Fruit fly (Drosophila melanogaster) whole organism, embryonic: ENCODE measurements around the gene COX7AL2.

ENCODE experiments used
- Atf3 ChIP-seq: fragments of 200-800 bp; sonication (Bioruptor generic); optimal IDR thresholded peaks from 3 replicates; lab custom pipeline; 2016; ENCODE audit warnings: missing biosample characterization, missing genetic modification characterization
- CG11247 ChIP-seq: fragments of 200-800 bp; sonication (Bioruptor generic); IDR thresholded peaks from 2 replicates; pipeline ENCODE4 v1.3.6; 2022; ENCODE audit warnings: missing biosample characterization, missing genetic modification characterization
- CG12155 ChIP-seq: fragments of 200-800 bp; sonication (Bioruptor generic); optimal IDR thresholded peaks from 3 replicates; lab custom pipeline; 2016; ENCODE audit warnings: missing biosample characterization, missing genetic modification characterization
- CG12769 ChIP-seq: fragments of 200-800 bp; sonication (Bioruptor generic); optimal IDR thresholded peaks from 2 replicates; lab custom pipeline; 2019; ENCODE audit warnings: missing biosample characterization, mild to moderate bottlenecking, missing genetic modification characterization, moderate library complexity
- CG13424 ChIP-seq: fragments of 200-800 bp; sonication (Bioruptor generic); optimal IDR thresholded peaks from 2 replicates; lab custom pipeline; 2019; ENCODE audit warnings: missing biosample characterization, mild to moderate bottlenecking, missing genetic modification characterization, moderate library complexity
- CG14965 ChIP-seq: fragments of 200-800 bp; sonication (Bioruptor generic); optimal IDR thresholded peaks from 2 replicates; lab custom pipeline; 2016; ENCODE audit warnings: missing biosample characterization, missing genetic modification characterization, borderline replicate concordance
- CG15011 ChIP-seq: fragments of 200-800 bp; sonication (Bioruptor generic); optimal IDR thresholded peaks from 3 replicates; lab custom pipeline; 2018; ENCODE audit warnings: missing biosample characterization, mild to moderate bottlenecking, missing genetic modification characterization
- CG17186 ChIP-seq: fragments of 200-800 bp; sonication (Bioruptor generic); optimal IDR thresholded peaks from 3 replicates; lab custom pipeline; 2017; ENCODE audit warnings: missing biosample characterization, missing genetic modification reagents, missing genetic modification characterization
- CG2199 ChIP-seq: fragments of 200-800 bp; sonication (Bioruptor generic); IDR thresholded peaks from 3 replicates; pipeline ENCODE4 v1.3.6; 2022; ENCODE audit warnings: missing biosample characterization, missing genetic modification characterization
- CG2202 ChIP-seq: fragments of 200-800 bp; sonication (Bioruptor generic); optimal IDR thresholded peaks from 2 replicates; lab custom pipeline; 2018; ENCODE audit warnings: missing biosample characterization, mild to moderate bottlenecking, missing genetic modification characterization
- CG2712 ChIP-seq: fragments of 200-800 bp; optimal IDR thresholded peaks from 3 replicates; lab custom pipeline; 2019; ENCODE audit warnings: missing biosample characterization, mild to moderate bottlenecking, missing genetic modification characterization, moderate library complexity
- CG31388 ChIP-seq: fragments of 200-800 bp; sonication (Bioruptor generic); optimal IDR thresholded peaks from 2 replicates; lab custom pipeline; 2016; ENCODE audit warnings: missing biosample characterization, missing genetic modification characterization
- CG3995 ChIP-seq: fragments of 200-800 bp; sonication (Bioruptor generic); optimal IDR thresholded peaks from 3 replicates; lab custom pipeline; 2016; ENCODE audit warnings: missing biosample characterization, missing genetic modification characterization
- CG6272 ChIP-seq: fragments of 200-800 bp; sonication (Bioruptor generic); IDR thresholded peaks from 2 replicates; pipeline ENCODE4 v1.3.6; 2022; ENCODE audit warnings: missing biosample characterization, missing genetic modification characterization
- CG6654 ChIP-seq: fragments of 200-800 bp; sonication (Bioruptor generic); optimal IDR thresholded peaks from 2 replicates; lab custom pipeline; 2017; ENCODE audit warnings: missing biosample characterization, mild to moderate bottlenecking, missing genetic modification characterization
- CG6813 ChIP-seq: fragments of 200-800 bp; sonication (Bioruptor generic); optimal IDR thresholded peaks from 2 replicates; lab custom pipeline; 2017; ENCODE audit warnings: missing biosample characterization, missing genetic modification characterization, mild to moderate bottlenecking, moderate library complexity, missing genetic modification reagents
- CG9437 ChIP-seq: fragments of 200-800 bp; sonication (Bioruptor generic); optimal IDR thresholded peaks from 2 replicates; lab custom pipeline; 2018; ENCODE audit warnings: missing biosample characterization, mild to moderate bottlenecking, missing genetic modification characterization
- CG9609 ChIP-seq: fragments of 200-800 bp; sonication (Bioruptor generic); optimal IDR thresholded peaks from 3 replicates; lab custom pipeline; 2016; ENCODE audit warnings: missing biosample characterization, missing genetic modification characterization
- CG9797 ChIP-seq: fragments of 200-800 bp; sonication (Bioruptor generic); optimal IDR thresholded peaks from 3 replicates; lab custom pipeline; 2018; ENCODE audit warnings: missing biosample characterization, mild to moderate bottlenecking, missing genetic modification characterization
- Ets97D ChIP-seq: fragments of 200-800 bp; sonication (Bioruptor generic); optimal IDR thresholded peaks from 3 replicates; lab custom pipeline; 2016; ENCODE audit warnings: missing biosample characterization, missing genetic modification characterization
- Fer1 ChIP-seq: fragments of 200-800 bp; sonication (Bioruptor generic); optimal IDR thresholded peaks from 2 replicates; lab custom pipeline; 2017; ENCODE audit warnings: missing biosample characterization, mild to moderate bottlenecking, missing genetic modification characterization
- Fer3 ChIP-seq: fragments of 200-800 bp; sonication (Bioruptor generic); optimal IDR thresholded peaks from 2 replicates; lab custom pipeline; 2018; ENCODE audit warnings: missing biosample characterization, mild to moderate bottlenecking, missing genetic modification characterization, moderate library complexity
- HLH4C ChIP-seq: fragments of 200-800 bp; sonication (Bioruptor generic); IDR thresholded peaks from 3 replicates; pipeline ENCODE4 v1.3.6; 2022; ENCODE audit warnings: missing biosample characterization, missing genetic modification characterization; ENCODE audit not compliant: partially characterized antibody
- HLH54F ChIP-seq: fragments of 200-800 bp; sonication (Bioruptor generic); optimal IDR thresholded peaks from 3 replicates; lab custom pipeline; 2016; ENCODE audit warnings: missing biosample characterization, missing genetic modification characterization
- HLHmδ ChIP-seq: fragments of 200-800 bp; sonication (Bioruptor generic); optimal IDR thresholded peaks from 2 replicates; lab custom pipeline; 2018; ENCODE audit warnings: missing biosample characterization, mild to moderate bottlenecking, missing genetic modification characterization, moderate library complexity
- Hand ChIP-seq: fragments of 200-800 bp; sonication (Bioruptor generic); optimal IDR thresholded peaks from 2 replicates; lab custom pipeline; 2017; ENCODE audit warnings: mild to moderate bottlenecking, missing biosample characterization, missing genetic modification reagents, missing genetic modification characterization
- Hey ChIP-seq: fragments of 200-800 bp; sonication (Bioruptor generic); optimal IDR thresholded peaks from 3 replicates; lab custom pipeline; 2018; ENCODE audit warnings: missing biosample characterization, mild to moderate bottlenecking, missing genetic modification characterization
- HmgD ChIP-seq: fragments of 200-800 bp; sonication (Bioruptor generic); optimal IDR thresholded peaks from 3 replicates; lab custom pipeline; 2016; ENCODE audit warnings: missing biosample characterization, missing genetic modification characterization
- Oli ChIP-seq: fragments of 200-800 bp; sonication (Bioruptor generic); optimal IDR thresholded peaks from 2 replicates; lab custom pipeline; 2018; ENCODE audit warnings: missing biosample characterization, mild to moderate bottlenecking, missing genetic modification characterization, moderate library complexity
- Pdp1 ChIP-seq, 2 experiments: fragments of 200-800 bp; sonication (Bioruptor generic); optimal IDR thresholded peaks; 3 replicates each; lab custom pipeline; 2016; ENCODE audit warnings: missing biosample characterization in 2 of 2, missing genetic modification characterization in 2 of 2, mild to moderate bottlenecking in 1 of 2, moderate library complexity in 1 of 2
- amos ChIP-seq: fragments of 200-800 bp; sonication (Bioruptor generic); IDR thresholded peaks from 2 replicates; pipeline ENCODE4 v1.3.6; 2022; ENCODE audit warnings: missing biosample characterization, missing genetic modification characterization; ENCODE audit not compliant: partially characterized antibody
- ato ChIP-seq: fragments of 200-800 bp; sonication (Bioruptor generic); IDR thresholded peaks from 2 replicates; pipeline ENCODE4 v1.3.6; 2022; ENCODE audit warnings: missing biosample characterization, missing genetic modification characterization; ENCODE audit not compliant: partially characterized antibody
- bigmax ChIP-seq: fragments of 200-800 bp; sonication (Bioruptor generic); optimal IDR thresholded peaks from 2 replicates; lab custom pipeline; 2018; ENCODE audit warnings: missing biosample characterization, mild to moderate bottlenecking, missing genetic modification characterization
- chif ChIP-seq, 2 experiments: fragments of 200-800 bp; sonication (Bioruptor generic); optimal IDR thresholded peaks; 3 replicates each; lab custom pipeline; 2016; ENCODE audit warnings: missing biosample characterization in 2 of 2, missing genetic modification characterization in 2 of 2
- chn ChIP-seq: fragments of 200-800 bp; sonication (Bioruptor generic); optimal IDR thresholded peaks from 2 replicates; lab custom pipeline; 2016; ENCODE audit warnings: missing biosample characterization, missing genetic modification characterization
- dysf ChIP-seq: fragments of 200-800 bp; sonication (Bioruptor generic); IDR thresholded peaks from 3 replicates; pipeline ENCODE4 v1.3.6; 2022; ENCODE audit warnings: missing biosample characterization, missing genetic modification characterization
- emc ChIP-seq: fragments of 200-800 bp; sonication (Bioruptor generic); optimal IDR thresholded peaks from 2 replicates; lab custom pipeline; 2016; ENCODE audit warnings: missing biosample characterization, missing genetic modification characterization
- en ChIP-seq: fragments of 200-800 bp; sonication (Bioruptor generic); optimal IDR thresholded peaks from 2 replicates; lab custom pipeline; 2016; ENCODE audit warnings: missing biosample characterization, missing genetic modification characterization
- ewg ChIP-seq: fragments of 200-800 bp; sonication (Bioruptor generic); optimal IDR thresholded peaks from 3 replicates; lab custom pipeline; 2017; ENCODE audit warnings: mild to moderate bottlenecking, missing biosample characterization, missing genetic modification reagents, missing genetic modification characterization
- gt ChIP-seq: fragments of 200-800 bp; sonication (Bioruptor generic); IDR thresholded peaks from 2 replicates; pipeline ENCODE4 v1.3.6; 2022; ENCODE audit warnings: missing biosample characterization, missing genetic modification characterization
- hth ChIP-seq: fragments of >200 bp; optimal IDR thresholded peaks from 2 replicates; lab custom pipeline; 2017; ENCODE audit warnings: inconsistent platforms
- insv ChIP-seq, 2 experiments: fragments of 200-800 bp; sonication (Bioruptor generic); optimal IDR thresholded peaks; 3 replicates each; lab custom pipeline; 2016 to 2018; ENCODE audit warnings: missing biosample characterization in 2 of 2, missing genetic modification characterization in 2 of 2
- ken ChIP-seq: fragments of 200-800 bp; sonication (Bioruptor generic); IDR thresholded peaks from 3 replicates; pipeline ENCODE4 v1.3.6; 2022; ENCODE audit warnings: missing biosample characterization, missing genetic modification characterization
- lbe ChIP-seq: fragments of 200-800 bp; sonication (Bioruptor generic); optimal IDR thresholded peaks from 2 replicates; lab custom pipeline; 2016; ENCODE audit warnings: missing biosample characterization, mild to moderate bottlenecking, missing genetic modification characterization
- mam ChIP-seq: fragments of 200-800 bp; sonication (Bioruptor generic); optimal IDR thresholded peaks from 3 replicates; lab custom pipeline; 2016; ENCODE audit warnings: missing biosample characterization, missing genetic modification characterization
- nerfin-2 ChIP-seq: fragments of 200-800 bp; sonication (Bioruptor generic); IDR thresholded peaks from 2 replicates; pipeline ENCODE4 v1.3.6; 2022; ENCODE audit warnings: missing biosample characterization, missing genetic modification characterization; ENCODE audit not compliant: partially characterized antibody
- ro ChIP-seq: fragments of 200-800 bp; sonication (Bioruptor generic); IDR thresholded peaks from 2 replicates; pipeline ENCODE4 v1.3.6; 2022; ENCODE audit warnings: missing biosample characterization, missing genetic modification characterization
- sd ChIP-seq: fragments of 200-800 bp; sonication (Bioruptor generic); optimal IDR thresholded peaks from 3 replicates; lab custom pipeline; 2018; ENCODE audit warnings: missing biosample characterization, mild to moderate bottlenecking, missing genetic modification characterization, moderate library complexity
- stc ChIP-seq: fragments of 200-800 bp; sonication (Bioruptor generic); IDR thresholded peaks from 2 replicates; pipeline ENCODE4 v1.3.6; 2022; ENCODE audit warnings: missing biosample characterization, missing genetic modification characterization
- toy ChIP-seq: fragments of 200-800 bp; sonication (Bioruptor generic); IDR thresholded peaks from 2 replicates; pipeline ENCODE4 v1.3.6; 2022; ENCODE audit warnings: missing biosample characterization, missing genetic modification characterization
- zfh1 ChIP-seq: fragments of 200-800 bp; sonication (Bioruptor generic); IDR thresholded peaks from 3 replicates; pipeline ENCODE4 v1.3.6; 2022; ENCODE audit warnings: missing biosample characterization, missing genetic modification characterization

The COX7AL2 gene

dm6 chr2L:2193357-2193780 is 4.3 kb downstream of the COX7AL2 start (continued):
- TF ChIP-seq HLH4C (GFP tag; lab: Robert Waterston, UW) (no peak), CG12155 (GFP tag; lab: Kevin White, UChicago) (peak; percentile 89), CG12769 (tag; lab: Kevin White, UChicago) (peak; percentile 79), CG9609 (no peak), CG11247 (GFP tag; lab: Robert Waterston, UW) (no peak), CG9797 (GFP tag; lab: Kevin White, UChicago) (peak; percentile 17), CG2202 (tag; lab: Kevin White, UChicago) (peak; percentile 31), sd (peak; percentile 92), emc (no peak), CG31388 (peak; percentile 17), chif (GFP tag; optimal IDR thresholded peaks at IDR 0.05; lab: Kevin White, UChicago) (no peak), chn (no peak), ken (GFP tag; lab: Robert Waterston, UW) (no peak), CG3995 (GFP tag; lab: Kevin White, UChicago) (peak; percentile 89), HLH54F (GFP tag; lab: Kevin White, UChicago) (no peak), CG17186 (GFP tag; lab: Kevin White, UChicago) (peak; percentile 92), Fer1 (GFP tag; lab: Kevin White, UChicago) (peak; percentile 75), amos (GFP tag; lab: Robert Waterston, UW) (no peak), CG13424 (tag; lab: Kevin White, UChicago) (peak; percentile 5), CG6654 (GFP tag; lab: Kevin White, UChicago) (no peak), stc (no peak), ewg (peak; percentile 81), CG6813 (GFP tag; lab: Kevin White, UChicago) (peak; percentile 57), zfh1 (GFP tag; lab: Robert Waterston, UW) (no peak), CG9437 (GFP tag; lab: Kevin White, UChicago) (no peak), nerfin-2 (GFP tag; lab: Robert Waterston, UW) (no peak), insv (GFP tag; optimal IDR thresholded peaks at IDR 0.05; lab: Kevin White, UChicago) (no peak), Hand (GFP tag; lab: Kevin White, UChicago) (no peak), CG6272 (GFP tag; lab: Robert Waterston, UW) (peak; percentile 51), lbe (GFP tag; lab: Kevin White, UChicago) (peak; percentile 30), toy (no peak), Oli (tag; lab: Kevin White, UChicago) (peak; percentile 23), en (no peak), HLHmδ (GFP tag; lab: Kevin White, UChicago) (no peak), Ets97D (GFP tag; lab: Kevin White, UChicago) (peak; percentile 79), CG2712 (peak; percentile 42), bigmax (peak; percentile 18), hth (lab: Kevin White, UChicago) (no peak), Hey (peak; percentile 70), gt (no peak), ro (GFP tag; lab: Robert Waterston, UW) (no peak), Fer3 (tag; lab: Kevin White, UChicago) (peak; percentile 28), CG2199 (GFP tag; lab: Robert Waterston, UW) (no peak), Pdp1 (GFP tag; optimal IDR thresholded peaks at IDR 0.05; lab: Kevin White, UChicago) (peak in 1 of 2 experiments; percentile 73), mam (GFP tag; lab: Kevin White, UChicago) (peak; percentile 37), CG14965 (no peak), dysf (GFP tag; lab: Robert Waterston, UW) (no peak), ato (GFP tag; lab: Robert Waterston, UW) (no peak), CG15011 (GFP tag; lab: Kevin White, UChicago) (no peak), Atf3 (GFP tag; lab: Kevin White, UChicago) (no peak), HmgD (GFP tag; lab: Kevin White, UChicago) (peak; percentile 67)
